Worm (Caenorhabditis elegans) whole organism, L4 larva: ENCODE measurements around the gene F56C3.1.

ENCODE experiments used
- F10B5.3 ChIP-seq: sonication (generic microtip); optimal IDR thresholded peaks from 2 replicates; lab custom pipeline; 2016; ENCODE audit warnings: mild to moderate bottlenecking, missing genetic modification characterization, missing compliant biosample characterization
- F37D6.2 ChIP-seq: sonication (generic microtip); optimal IDR thresholded peaks from 2 replicates; lab custom pipeline; 2016; ENCODE audit warnings: mild to moderate bottlenecking, missing genetic modification characterization, missing compliant biosample characterization
- T20F7.1 ChIP-seq: fragments of 200-800 bp; sonication (Bioruptor generic); optimal IDR thresholded peaks from 2 replicates; lab custom pipeline; 2018; ENCODE audit warnings: mild to moderate bottlenecking, missing genetic modification characterization, missing compliant biosample characterization
- Y48G9A.11 ChIP-seq: fragments of 200-800 bp; sonication (Bioruptor generic); IDR thresholded peaks from 2 replicates; pipeline ENCODE4 v1.3.6; 2022; ENCODE audit warnings: missing genetic modification reagents, missing genetic modification characterization, missing compliant biosample characterization
- Y5F2A.4 ChIP-seq: fragments of 200-800 bp; sonication (Bioruptor generic); optimal IDR thresholded peaks from 2 replicates; lab custom pipeline; 2018; ENCODE audit warnings: mild to moderate bottlenecking, missing genetic modification characterization, missing compliant biosample characterization
- aha-1 ChIP-seq: fragments of 150-350 bp; peaks from one replicate; lab custom pipeline; 2014; ENCODE audit warnings: missing biosample characterization, missing genetic modification characterization
- ama-1 ChIP-seq: fragments of 150-350 bp; optimal IDR thresholded peaks from 2 replicates; lab custom pipeline; 2014; ENCODE audit warnings: inconsistent platforms, mixed read lengths
- ceh-28 ChIP-seq: fragments of 150-350 bp; optimal IDR thresholded peaks from 2 replicates; lab custom pipeline; 2014; ENCODE audit warnings: missing biosample characterization, missing genetic modification reagents, missing genetic modification characterization
- ceh-32 ChIP-seq: sonication (generic microtip); optimal IDR thresholded peaks from 2 replicates; lab custom pipeline; 2016; ENCODE audit warnings: mild to moderate bottlenecking, missing genetic modification characterization, missing compliant biosample characterization; ENCODE audit not compliant: poor library complexity
- ceh-62 ChIP-seq: sonication (generic microtip); optimal IDR thresholded peaks from 2 replicates; lab custom pipeline; 2017; ENCODE audit warnings: missing biosample characterization, missing genetic modification characterization
- ceh-82 ChIP-seq: sonication (generic microtip); optimal IDR thresholded peaks from 2 replicates; lab custom pipeline; 2017; ENCODE audit warnings: missing biosample characterization, missing genetic modification characterization
- cey-2 ChIP-seq: sonication (generic microtip); optimal IDR thresholded peaks from 3 replicates; lab custom pipeline; 2017; ENCODE audit warnings: missing genetic modification characterization, mild to moderate bottlenecking, missing compliant biosample characterization, antibody characterized with exemption, borderline replicate concordance; ENCODE audit not compliant: insufficient read depth
- ctbp-1 ChIP-seq: fragments of 200-800 bp; sonication (Bioruptor generic); IDR thresholded peaks from 2 replicates; pipeline ENCODE4 v1.3.6; 2022; ENCODE audit warnings: missing genetic modification reagents, missing genetic modification characterization, missing compliant biosample characterization
- daf-12 ChIP-seq: fragments of 150-350 bp; optimal IDR thresholded peaks from 2 replicates; lab custom pipeline; 2014; ENCODE audit warnings: missing biosample characterization, missing genetic modification reagents, missing genetic modification characterization
- daf-16 ChIP-seq, 3 experiments: sonication (generic microtip); optimal IDR thresholded peaks; 2 replicates each; lab custom pipeline; 2016 to 2017; ENCODE audit warnings: missing genetic modification characterization in 3 of 3, missing genetic modification reagents in 3 of 3, mild to moderate bottlenecking in 2 of 3, missing compliant biosample characterization in 2 of 3, missing biosample characterization in 1 of 3, moderate library complexity in 1 of 3
- dmd-6 ChIP-seq: fragments of 200-800 bp; sonication (Bioruptor generic); IDR thresholded peaks from 2 replicates; pipeline ENCODE4 v1.3.6; 2022; ENCODE audit warnings: missing genetic modification reagents, missing genetic modification characterization, missing compliant biosample characterization
- dmd-8 ChIP-seq: fragments of 200-800 bp; sonication (Bioruptor generic); IDR thresholded peaks from 2 replicates; pipeline ENCODE4 v1.3.6; 2022; ENCODE audit warnings: missing genetic modification characterization, missing compliant biosample characterization
- dmd-9 ChIP-seq: fragments of 200-800 bp; sonication (Bioruptor generic); IDR thresholded peaks from 2 replicates; pipeline ENCODE4 v1.3.6; 2022; ENCODE audit warnings: missing genetic modification reagents, missing genetic modification characterization, missing compliant biosample characterization
- dpl-1 ChIP-seq: fragments of 150-350 bp; optimal IDR thresholded peaks from 2 replicates; lab custom pipeline; 2014; ENCODE audit warnings: missing biosample characterization, missing genetic modification reagents, missing genetic modification characterization
- duxl-1 ChIP-seq: sonication (generic microtip); optimal IDR thresholded peaks from 2 replicates; lab custom pipeline; 2016; ENCODE audit warnings: mild to moderate bottlenecking, missing genetic modification characterization, moderate library complexity, missing compliant biosample characterization; ENCODE audit not compliant: poor library complexity
- dve-1 ChIP-seq: sonication (generic microtip); optimal IDR thresholded peaks from 2 replicates; lab custom pipeline; 2017; ENCODE audit warnings: antibody characterized with exemption, mild to moderate bottlenecking, missing genetic modification characterization, missing compliant biosample characterization; ENCODE audit not compliant: insufficient read depth
- egl-27 ChIP-seq: sonication (generic microtip); optimal IDR thresholded peaks from 3 replicates; lab custom pipeline; 2017; ENCODE audit warnings: missing biosample characterization, missing genetic modification reagents, missing genetic modification characterization
- fkh-10 ChIP-seq: fragments of 150-350 bp; optimal IDR thresholded peaks from 2 replicates; lab custom pipeline; 2014; ENCODE audit warnings: missing biosample characterization, missing genetic modification reagents, missing genetic modification characterization
- fos-1 ChIP-seq: fragments of 150-350 bp; optimal IDR thresholded peaks from 2 replicates; lab custom pipeline; 2014; ENCODE audit warnings: missing biosample characterization, missing genetic modification characterization
- hif-1 ChIP-seq, 2 experiments: sonication (generic microtip); optimal IDR thresholded peaks; 2 replicates each; lab custom pipeline; 2016 to 2017; ENCODE audit warnings: missing compliant biosample characterization in 2 of 2, missing genetic modification characterization in 2 of 2, missing genetic modification reagents in 2 of 2, missing genotype in 2 of 2, mild to moderate bottlenecking in 1 of 2
- hlh-11 ChIP-seq: fragments of 200-800 bp; sonication (Bioruptor generic); optimal IDR thresholded peaks from 2 replicates; lab custom pipeline; 2018; ENCODE audit warnings: mild to moderate bottlenecking, missing genetic modification characterization, missing compliant biosample characterization
- jun-1 ChIP-seq: fragments of 150-350 bp; optimal IDR thresholded peaks from 2 replicates; lab custom pipeline; 2014; ENCODE audit warnings: missing biosample characterization, missing genetic modification reagents, missing genetic modification characterization
- lin-1 ChIP-seq: fragments of 200-800 bp; sonication (Bioruptor generic); IDR thresholded peaks from 2 replicates; pipeline ENCODE4 v1.3.6; 2022; ENCODE audit warnings: missing genetic modification reagents, missing genetic modification characterization, missing compliant biosample characterization
- lin-13 ChIP-seq: fragments of 150-350 bp; optimal IDR thresholded peaks from 2 replicates; lab custom pipeline; 2014; ENCODE audit warnings: missing biosample characterization, missing genetic modification reagents, missing genetic modification characterization
- lin-29 ChIP-seq: fragments of 200-800 bp; sonication (Bioruptor generic); IDR thresholded peaks from 2 replicates; pipeline ENCODE4 v1.3.6; 2022; ENCODE audit warnings: missing genetic modification reagents, missing genetic modification characterization, missing compliant biosample characterization
- lsy-2 ChIP-seq, 2 experiments: fragments of 150-350 bp in 1 of 2; sonication (generic microtip) in 1 of 2; optimal IDR thresholded peaks; 2 replicates each; lab custom pipeline; 2014 to 2017; ENCODE audit warnings: missing biosample characterization in 2 of 2, missing genetic modification characterization in 2 of 2
- madf-5 ChIP-seq, 2 experiments: fragments of 200-800 bp; sonication (Bioruptor generic); IDR thresholded peaks; 2 replicates each; pipeline ENCODE4 v1.3.6; 2022; ENCODE audit warnings: missing compliant biosample characterization in 2 of 2, missing genetic modification characterization in 2 of 2
- mdt-29 ChIP-seq: fragments of 200-800 bp; sonication (Bioruptor generic); IDR thresholded peaks from 2 replicates; pipeline ENCODE4 v1.3.6; 2022; ENCODE audit warnings: missing genetic modification reagents, missing genetic modification characterization, missing compliant biosample characterization
- mep-1 ChIP-seq: fragments of 150-350 bp; sonication (generic microtip); optimal IDR thresholded peaks from 3 replicates; lab custom pipeline; 2014; ENCODE audit warnings: missing biosample characterization, missing genetic modification characterization
- nhr-11 ChIP-seq: fragments of 150-350 bp; optimal IDR thresholded peaks from 2 replicates; lab custom pipeline; 2014; ENCODE audit warnings: missing biosample characterization, missing genetic modification characterization
- nhr-25 ChIP-seq: sonication (generic microtip); optimal IDR thresholded peaks from 2 replicates; lab custom pipeline; 2017; ENCODE audit warnings: missing genetic modification characterization, mild to moderate bottlenecking, missing compliant biosample characterization, antibody characterized with exemption, moderate library complexity, borderline replicate concordance; ENCODE audit not compliant: insufficient read depth
- nhr-6 ChIP-seq: fragments of 150-350 bp; optimal IDR thresholded peaks from 2 replicates; lab custom pipeline; 2014; ENCODE audit warnings: missing biosample characterization, missing genetic modification characterization
- php-3 ChIP-seq: fragments of 200-800 bp; sonication (Bioruptor generic); IDR thresholded peaks from 2 replicates; pipeline ENCODE4 v1.3.6; 2022; ENCODE audit warnings: missing genetic modification reagents, missing genetic modification characterization, missing compliant biosample characterization
- pqm-1 ChIP-seq: sonication (generic microtip); optimal IDR thresholded peaks from 2 replicates; lab custom pipeline; 2017; ENCODE audit warnings: missing biosample characterization, missing genetic modification characterization
- skn-1 ChIP-seq: fragments of 150-350 bp; optimal IDR thresholded peaks from 2 replicates; lab custom pipeline; 2014; ENCODE audit warnings: missing biosample characterization, missing genetic modification characterization
- spr-1 ChIP-seq: sonication (generic microtip); optimal IDR thresholded peaks from 2 replicates; lab custom pipeline; 2016; ENCODE audit warnings: mild to moderate bottlenecking, missing genetic modification characterization, missing compliant biosample characterization
- spr-3 ChIP-seq: fragments of 200-800 bp; sonication (Bioruptor generic); optimal IDR thresholded peaks from 2 replicates; lab custom pipeline; 2018; ENCODE audit warnings: mild to moderate bottlenecking, missing genetic modification characterization, missing compliant biosample characterization
- tag-97 ChIP-seq: fragments of 200-800 bp; sonication (Bioruptor generic); IDR thresholded peaks from 2 replicates; pipeline ENCODE4 v1.3.6; 2022; ENCODE audit warnings: missing genetic modification characterization, missing compliant biosample characterization
- unc-62 ChIP-seq, 3 experiments: fragments of 150-350 bp in 1 of 3; sonication (generic microtip); optimal IDR thresholded peaks in 2 of 3; peaks in 1 of 3; 1 replicate in 1 of 3; 2 replicates in 2 of 3; lab custom pipeline; 2014 to 2017; ENCODE audit warnings: missing biosample characterization in 3 of 3, missing genetic modification characterization in 3 of 3, missing genetic modification reagents in 3 of 3, missing genotype in 1 of 3
- vab-7 ChIP-seq: fragments of 200-800 bp; sonication (Bioruptor generic); IDR thresholded peaks from 2 replicates; pipeline ENCODE4 v1.3.6; 2022; ENCODE audit warnings: missing genetic modification reagents, missing genetic modification characterization, missing compliant biosample characterization
- zag-1 ChIP-seq: fragments of 150-350 bp; optimal IDR thresholded peaks from 2 replicates; lab custom pipeline; 2014; ENCODE audit warnings: missing biosample characterization, missing genetic modification characterization
- zfp-2 ChIP-seq: sonication (generic microtip); optimal IDR thresholded peaks from 2 replicates; lab custom pipeline; 2016; ENCODE audit warnings: mild to moderate bottlenecking, missing genetic modification characterization, missing compliant biosample characterization
- zfp-3 ChIP-seq: fragments of 200-800 bp; sonication (Bioruptor generic); conservative IDR thresholded peaks from 2 replicates; pipeline ENCODE4 v1.3.6; 2022; ENCODE audit warnings: missing genetic modification reagents, missing genetic modification characterization, missing compliant biosample characterization
- ztf-11 ChIP-seq: fragments of 150-350 bp; optimal IDR thresholded peaks from 2 replicates; lab custom pipeline; 2014; ENCODE audit warnings: missing biosample characterization, missing genetic modification characterization

The F56C3.1 gene

ce11 chrX:1379391-1379790 lies 7.7 kb upstream of the F56C3.1 start (continued):
- TF ChIP-seq F10B5.3 = peak; percentile 62
- TF ChIP-seq dve-1 (tag; lab: Kevin White, UChicago) = peak; percentile 43
- TF ChIP-seq zag-1 (tag; lab: Kevin White, UChicago) = no peak
- peak; percentile 91 for TF ChIP-seq dmd-9 (GFP tag; lab: Robert Waterston, UW)
- peak; percentile 56; the same call in 1 of the 2 replicates for TF ChIP-seq zfp-3 (GFP tag; lab: Robert Waterston, UW)
- TF ChIP-seq fkh-10 (GFP tag; lab: Kevin White, UChicago) = no peak
- TF ChIP-seq ztf-11 (tag; lab: Kevin White, UChicago) = no peak
- TF ChIP-seq nhr-11 (tag; lab: Kevin White, UChicago) = peak; percentile 35
- TF ChIP-seq madf-5 (GFP tag; IDR thresholded peaks at IDR 0.05; lab: Robert Waterston, UW) = 0 out of 4 replicates have a peak, but pooled peaks have one; percentile 58 to 59
- TF ChIP-seq lsy-2 (tag; optimal IDR thresholded peaks at IDR 0.05; lab: Kevin White, UChicago) = peak; percentile 3 to 48
- TF ChIP-seq spr-1 (tag; lab: Kevin White, UChicago) = peak; percentile 53
- peak; percentile 60; the same call in 1 of the 2 replicates for TF ChIP-seq lin-1 (GFP tag; lab: Robert Waterston, UW)
- TF ChIP-seq ama-1 (lab: Kevin White, UChicago) = no peak
- no peak for TF ChIP-seq nhr-6 (tag; lab: Kevin White, UChicago)
- no peak for TF ChIP-seq tag-97 (GFP tag; lab: Robert Waterston, UW)
- TF ChIP-seq php-3 (GFP tag; lab: Robert Waterston, UW) = peak; percentile 71
- TF ChIP-seq spr-3 = peak; percentile 80
- peak; percentile 77 for TF ChIP-seq dmd-6
- TF ChIP-seq lin-29 = peak; percentile 77
- TF ChIP-seq daf-16 (GFP tag; optimal IDR thresholded peaks at IDR 0.05; lab: Kevin White, UChicago) = peak; percentile 61 to 66
- peak; percentile 73 for TF ChIP-seq daf-16 (tag; optimal IDR thresholded peaks at IDR 0.05; lab: Kevin White, UChicago)
- peak; percentile 37 for TF ChIP-seq lin-13 (GFP tag; lab: Kevin White, UChicago)
- no peak for TF ChIP-seq pqm-1 (tag; lab: Kevin White, UChicago)
- no peak for TF ChIP-seq cey-2 (tag; lab: Kevin White, UChicago)
- no peak for TF ChIP-seq ceh-82 (tag; lab: Kevin White, UChicago)
- TF ChIP-seq nhr-25 = no peak
- peak; percentile 33 for TF ChIP-seq zfp-2 (tag; lab: Kevin White, UChicago)
- TF ChIP-seq hif-1 (tag; optimal IDR thresholded peaks at IDR 0.05; lab: Kevin White, UChicago) = peak in 1 of 2 experiments; percentile 25
- peak; percentile 95 for TF ChIP-seq dmd-8 (GFP tag; lab: Robert Waterston, UW)
- peak; percentile 4 for TF ChIP-seq dpl-1 (GFP tag; lab: Kevin White, UChicago)
- peak; percentile 82 for TF ChIP-seq mep-1 (tag; lab: Kevin White, UChicago)
- no peak for TF ChIP-seq ceh-28 (tag; lab: Kevin White, UChicago)
- TF ChIP-seq Y5F2A.4 (GFP tag; lab: Kevin White, UChicago) = peak; percentile 74
- TF ChIP-seq Y48G9A.11 (GFP tag; lab: Robert Waterston, UW) = peak; percentile 73
- TF ChIP-seq F37D6.2 (tag; lab: Kevin White, UChicago) = peak; percentile 75
- TF ChIP-seq T20F7.1 (GFP tag; lab: Kevin White, UChicago) = no peak
- TF ChIP-seq ctbp-1 (GFP tag; lab: Robert Waterston, UW) = peak; percentile 78
- TF ChIP-seq duxl-1 (tag; lab: Kevin White, UChicago) = peak; percentile 83
- TF ChIP-seq aha-1 = no peak
- peak; percentile 68 for TF ChIP-seq hlh-11 (tag; lab: Kevin White, UChicago)
- peak in 1 of 2 experiments; percentile 47 for TF ChIP-seq unc-62 (GFP tag; optimal IDR thresholded peaks at IDR 0.05 in 1 of 2; lab: Kevin White, UChicago)
- TF ChIP-seq unc-62 (tag; optimal IDR thresholded peaks at IDR 0.05; lab: Kevin White, UChicago) = no peak
- peak; percentile 20 for TF ChIP-seq ceh-32 (tag; lab: Kevin White, UChicago)
- TF ChIP-seq vab-7 = peak; percentile 88
- no peak for TF ChIP-seq ceh-62 (tag; lab: Kevin White, UChicago)
- TF ChIP-seq skn-1 (tag; lab: Kevin White, UChicago) = no peak
- no peak for TF ChIP-seq daf-12 (tag; lab: Kevin White, UChicago)
- 0 out of 2 replicates have a peak, but pooled peaks have one; percentile 31 for TF ChIP-seq mdt-29
- no peak for TF ChIP-seq fos-1
- peak; percentile 34 for TF ChIP-seq jun-1 (tag; lab: Kevin White, UChicago)
- TF ChIP-seq egl-27 (tag; lab: Kevin White, UChicago) = no peak
